Worm (Caenorhabditis elegans): ENCODE measurements around the gene F07C3.3.

ce11 chrV:9183718-9184441, 48.3 kb downstream of the F07C3.3 start:
- TF ChIP-seq eyg-1 (tag; optimal IDR thresholded peaks at IDR 0.05): no peak
- TF ChIP-seq fax-1 (tag; optimal IDR thresholded peaks at IDR 0.05): no peak
- no peak for TF ChIP-seq hlh-15 (tag; optimal IDR thresholded peaks at IDR 0.05)

Measured in whole organism, late embryonic.